Fruit fly (Drosophila melanogaster): ENCODE results near the gene CG7091.
A peak's percentile ranks its signal among the peaks of the same experiment; 100 is the strongest.

CG7091 gene

DNA sequence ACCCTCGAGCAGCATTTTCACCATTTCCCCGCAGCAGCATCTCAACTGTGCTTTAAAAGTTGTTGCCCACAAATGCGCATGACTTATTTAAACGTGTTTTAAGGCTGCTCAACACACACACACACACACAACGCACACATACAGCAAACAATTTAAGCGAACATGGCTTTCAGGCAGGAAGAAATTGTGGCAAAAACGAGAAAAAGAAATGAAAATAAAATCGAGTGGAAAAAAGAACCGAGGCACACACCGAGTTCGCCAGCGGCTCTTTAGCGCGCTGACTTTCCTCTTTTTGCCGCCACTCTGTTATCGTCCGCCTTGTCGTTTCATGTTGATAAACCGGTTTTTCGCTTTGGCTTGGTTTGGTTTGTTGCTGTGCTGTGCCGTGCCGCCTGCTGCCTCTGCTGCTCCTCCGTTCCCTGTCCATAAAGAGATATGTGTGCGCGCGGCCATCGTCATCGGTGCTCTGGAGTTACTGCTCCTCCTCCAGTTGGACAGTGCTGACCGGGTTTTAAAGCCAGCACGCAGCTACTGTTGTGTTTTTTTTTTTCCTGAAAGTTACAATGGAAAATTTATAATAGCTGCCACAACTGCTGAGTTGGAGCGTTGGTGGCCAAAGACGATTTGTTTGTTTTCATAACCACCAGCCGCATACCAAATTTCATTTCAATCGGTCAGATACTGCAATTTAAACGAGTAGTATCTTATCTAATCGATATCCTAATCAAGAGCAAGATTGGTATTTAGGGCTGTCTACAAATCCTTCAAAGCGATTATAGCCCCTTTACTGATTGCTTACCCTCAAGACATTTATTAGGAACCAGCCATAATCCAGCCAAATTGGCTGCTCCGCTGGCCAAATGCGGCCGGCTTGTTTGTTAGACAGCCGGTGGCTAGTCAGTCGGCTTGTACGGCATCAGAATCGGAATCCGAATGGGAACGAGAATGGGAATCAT, 38.3 kb downstream of the CG7091 start (continued):
- TF ChIP-seq aop (GFP tag; IDR thresholded peaks at IDR 0.05) (no peak), CG12299 (tag; optimal IDR thresholded peaks at IDR 0.05) (no peak), sima (GFP tag; optimal IDR thresholded peaks at IDR 0.05) (no peak), vnd (GFP tag; IDR thresholded peaks at IDR 0.05; ENCODE audit: partially characterized antibody) (no peak), CG5953 (GFP tag; IDR thresholded peaks at IDR 0.05) (no peak), CG4617 (GFP tag; optimal IDR thresholded peaks at IDR 0.05; ENCODE audit: borderline replicate concordance) (no peak), Dbx (GFP tag; IDR thresholded peaks at IDR 0.05) (peak; percentile 29; the same call in 1 of the 3 replicates), caup (GFP tag; optimal IDR thresholded peaks at IDR 0.05; ENCODE audit: severe bottlenecking) (no peak), CG17186 (GFP tag; optimal IDR thresholded peaks at IDR 0.05) (no peak), CG10431 (GFP tag; optimal IDR thresholded peaks at IDR 0.05) (no peak), gcm (GFP tag; optimal IDR thresholded peaks at IDR 0.05) (no peak), bab2 (GFP tag; optimal IDR thresholded peaks at IDR 0.05) (no peak), sens-2 (GFP tag; IDR thresholded peaks at IDR 0.05) (no peak), CG7372 (GFP tag; IDR thresholded peaks at IDR 0.05) (no peak), abd-A (tag; optimal IDR thresholded peaks at IDR 0.05) (peak; percentile 14), NC2β (GFP tag; optimal IDR thresholded peaks at IDR 0.05) (no peak), Ets65A (GFP tag) (no peak), Dref (GFP tag; IDR thresholded peaks at IDR 0.05) (no peak), fu2 (GFP tag; optimal IDR thresholded peaks at IDR 0.05) (no peak), bowl (GFP tag; IDR thresholded peaks at IDR 0.05) (no peak), ftz-f1 (GFP tag; optimal IDR thresholded peaks at IDR 0.05) (no peak), CG1233 (GFP tag; optimal IDR thresholded peaks at IDR 0.05) (peak; percentile 23), danr (GFP tag; IDR thresholded peaks at IDR 0.05) (no peak), ken (GFP tag; IDR thresholded peaks at IDR 0.05) (no peak), CG34376 (GFP tag; optimal IDR thresholded peaks at IDR 0.05) (peak; percentile 34), CG16815 (GFP tag; optimal IDR thresholded peaks at IDR 0.05) (no peak), CG31441 (GFP tag; IDR thresholded peaks at IDR 0.05) (no peak), MBD-R2 (GFP tag; IDR thresholded peaks at IDR 0.05) (no peak), Sox100B (GFP tag; optimal IDR thresholded peaks at IDR 0.05) (no peak), lmd (GFP tag; IDR thresholded peaks at IDR 0.05) (no peak; the same call in 1 of the 2 replicates), CTCF (GFP tag; optimal IDR thresholded peaks at IDR 0.05) (no peak), CG15696 (tag; optimal IDR thresholded peaks at IDR 0.05) (no peak), ems (GFP tag; optimal IDR thresholded peaks at IDR 0.05) (no peak), Med (GFP tag) (peak; percentile 82), Dp (GFP tag; optimal IDR thresholded peaks at IDR 0.05) (no peak), trem (tag; optimal IDR thresholded peaks at IDR 0.05) (no peak), CG12744 (GFP tag; optimal IDR thresholded peaks at IDR 0.05) (no peak), CG2875 (GFP tag; optimal IDR thresholded peaks at IDR 0.05) (no peak), CG10543 (GFP tag; optimal IDR thresholded peaks at IDR 0.05) (peak; percentile 37), inv (GFP tag; IDR thresholded peaks at IDR 0.05; ENCODE audit: partially characterized antibody) (no peak), CG7786 (GFP tag; optimal IDR thresholded peaks at IDR 0.05) (no peak), CG9215 (GFP tag; IDR thresholded peaks at IDR 0.05) (no peak), NFAT (GFP tag; IDR thresholded peaks at IDR 0.05) (no peak), phol (tag; optimal IDR thresholded peaks at IDR 0.05) (no peak), CG9932 (GFP tag; IDR thresholded peaks at IDR 0.05) (0 out of 2 replicates have a peak, but pooled peaks have one; percentile 3)
